Fruit fly (Drosophila melanogaster) whole organism, adult: Measurements from ENCODE around the gene Tsen2.

Experiments used
- CG11617 ChIP-seq: fragments of 200-800 bp; sonication (Bioruptor generic); optimal IDR thresholded peaks from 2 replicates; lab custom pipeline; 2017; ENCODE audit warnings: mild to moderate bottlenecking, missing biosample characterization, missing genetic modification reagents, missing genetic modification characterization
- CG1620 ChIP-seq: fragments of 200-800 bp; sonication (Bioruptor generic); optimal IDR thresholded peaks from 2 replicates; lab custom pipeline; 2016; ENCODE audit warnings: missing biosample characterization, missing genetic modification characterization
- toe ChIP-seq: fragments of 200-800 bp; sonication (Bioruptor generic); optimal IDR thresholded peaks from 2 replicates; lab custom pipeline; 2016; ENCODE audit warnings: missing biosample characterization, missing genetic modification characterization

dm6 chr2L:16687863-16688262 is 41.7 kb upstream of the Tsen2 start:
- TF ChIP-seq CG1620 (GFP tag; lab: Kevin White, UChicago) (no peak), CG11617 (no peak), toe (GFP tag; lab: Kevin White, UChicago) (no peak)
